Worm (Caenorhabditis elegans): ENCODE data around the gene T19D7.6.

DNA sequence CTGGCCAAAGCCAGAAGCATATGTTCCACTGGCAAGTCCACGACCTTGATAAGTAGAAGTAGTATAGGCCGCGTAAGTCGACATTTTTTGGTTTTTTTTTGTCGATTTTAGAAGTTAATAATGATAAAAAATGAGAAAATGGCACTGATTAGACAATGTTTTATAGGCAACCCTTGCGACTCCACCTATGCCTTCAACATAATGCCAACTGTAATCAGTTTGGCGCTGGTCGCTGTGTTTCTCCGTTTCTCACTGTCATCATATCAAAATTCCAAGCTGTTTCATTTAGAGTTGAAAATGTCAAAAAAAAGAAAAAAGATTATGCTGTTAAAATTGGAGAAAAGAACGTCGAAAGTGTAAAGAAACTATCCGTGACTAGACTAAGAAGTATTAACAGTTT is 25.0 kb downstream of the T19D7.6 start:
- no peak for TF ChIP-seq flt-1 (GFP tag; IDR thresholded peaks at IDR 0.05)
- TF ChIP-seq ama-1 (optimal IDR thresholded peaks at IDR 0.05), result no peak
- no peak for TF ChIP-seq B0310.2 (tag; optimal IDR thresholded peaks at IDR 0.05)
- no peak for TF ChIP-seq ets-7 (tag; optimal IDR thresholded peaks at IDR 0.05)
- TF ChIP-seq tbx-37 (GFP tag; conservative IDR thresholded peaks at IDR 0.05), result no peak
- no peak for TF ChIP-seq pes-1 (GFP tag; IDR thresholded peaks at IDR 0.05)
- TF ChIP-seq aly-1 (tag; optimal IDR thresholded peaks at IDR 0.05), result no peak
- no peak for TF ChIP-seq ceh-13 (GFP tag; optimal IDR thresholded peaks at IDR 0.05)
- TF ChIP-seq scrt-1 (GFP tag; IDR thresholded peaks at IDR 0.05), result no peak

Measured in whole organism, early embryonic.